Worm (Caenorhabditis elegans) whole organism, L3 larva: ENCODE measurements around the gene C17H11.2.
"Not testable (repeated sequence)": the region's sequence is repeated elsewhere in the genome, so short reads cannot be mapped to it uniquely, and the experiment has no call there.

Source experiments
- ama-1 ChIP-seq: fragments of 150-350 bp; optimal IDR thresholded peaks from 2 replicates; lab custom pipeline; 2018
- ceh-28 ChIP-seq: fragments of 150-350 bp; optimal IDR thresholded peaks from 2 replicates; lab custom pipeline; 2014; ENCODE audit warnings: missing biosample characterization, missing genetic modification reagents, missing genetic modification characterization
- ceh-82 ChIP-seq: fragments of 150-350 bp; optimal IDR thresholded peaks from 2 replicates; lab custom pipeline; 2014; ENCODE audit warnings: missing biosample characterization, missing genetic modification characterization
- ceh-9 ChIP-seq: sonication (generic microtip); optimal IDR thresholded peaks from 2 replicates; lab custom pipeline; 2018; ENCODE audit warnings: missing biosample characterization, missing genetic modification characterization
- egl-27 ChIP-seq: sonication (generic microtip); optimal IDR thresholded peaks from 4 replicates; lab custom pipeline; 2017; ENCODE audit warnings: missing biosample characterization, missing genetic modification reagents, missing genetic modification characterization
- egl-5 ChIP-seq: fragments of 150-350 bp; optimal IDR thresholded peaks from 2 replicates; lab custom pipeline; 2017; ENCODE audit warnings: missing biosample characterization, missing genetic modification reagents, missing genetic modification characterization, inconsistent platforms
- elt-1 ChIP-seq: fragments of 150-350 bp; optimal IDR thresholded peaks from 2 replicates; lab custom pipeline; 2014; ENCODE audit warnings: missing biosample characterization, missing genetic modification characterization
- elt-2 ChIP-seq: sonication (generic microtip); optimal IDR thresholded peaks from 2 replicates; lab custom pipeline; 2016; ENCODE audit warnings: missing genetic modification reagents, mild to moderate bottlenecking, missing genetic modification characterization, missing compliant biosample characterization
- elt-3 ChIP-seq, 3 experiments: fragments of 150-350 bp in 1 of 3; sonication (generic microtip) in 2 of 3; optimal IDR thresholded peaks; 2 replicates in 2 of 3; 4 replicates in 1 of 3; lab custom pipeline; 2014 to 2017; ENCODE audit warnings: missing biosample characterization in 3 of 3, missing genetic modification characterization in 3 of 3
- fkh-2 ChIP-seq: fragments of 150-350 bp; optimal IDR thresholded peaks from 2 replicates; lab custom pipeline; 2014; ENCODE audit warnings: missing biosample characterization, missing genetic modification reagents, missing genetic modification characterization
- hmg-11 ChIP-seq: sonication (generic microtip); optimal IDR thresholded peaks from 2 replicates; lab custom pipeline; 2016; ENCODE audit warnings: missing genetic modification characterization, missing compliant biosample characterization
- lin-15B ChIP-seq: fragments of 150-350 bp; optimal IDR thresholded peaks from 2 replicates; lab custom pipeline; 2014; ENCODE audit warnings: missing biosample characterization, missing genetic modification characterization
- lsy-12 ChIP-seq: sonication (generic microtip); optimal IDR thresholded peaks from 2 replicates; lab custom pipeline; 2016; ENCODE audit warnings: mild to moderate bottlenecking, missing genetic modification characterization, missing compliant biosample characterization
- mdl-1 ChIP-seq: fragments of 150-350 bp; optimal IDR thresholded peaks from 2 replicates; lab custom pipeline; 2014; ENCODE audit warnings: missing biosample characterization, missing genetic modification characterization
- nfya-1 ChIP-seq: sonication (generic microtip); optimal IDR thresholded peaks from 2 replicates; lab custom pipeline; 2017; ENCODE audit warnings: missing genetic modification characterization, mild to moderate bottlenecking, missing compliant biosample characterization, antibody characterized with exemption, moderate library complexity; ENCODE audit not compliant: insufficient read depth
- nhr-11 ChIP-seq: fragments of 150-350 bp; optimal IDR thresholded peaks from 2 replicates; lab custom pipeline; 2014; ENCODE audit warnings: missing biosample characterization, missing genetic modification characterization
- nhr-23 ChIP-seq: fragments of 150-350 bp; optimal IDR thresholded peaks from 2 replicates; lab custom pipeline; 2014; ENCODE audit warnings: missing biosample characterization, missing genetic modification reagents, missing genetic modification characterization
- nhr-237 ChIP-seq: fragments of 150-350 bp; optimal IDR thresholded peaks from 2 replicates; lab custom pipeline; 2014; ENCODE audit warnings: missing biosample characterization, missing genetic modification characterization
- nhr-25 ChIP-seq: sonication (generic microtip); optimal IDR thresholded peaks from 2 replicates; lab custom pipeline; 2017; ENCODE audit warnings: missing biosample characterization, missing genetic modification characterization
- nhr-28 ChIP-seq: fragments of 150-350 bp; optimal IDR thresholded peaks from 2 replicates; lab custom pipeline; 2014; ENCODE audit warnings: missing biosample characterization, missing genetic modification characterization
- nhr-43 ChIP-seq: sonication (generic microtip); optimal IDR thresholded peaks from 2 replicates; lab custom pipeline; 2016; ENCODE audit warnings: mild to moderate bottlenecking, missing genetic modification characterization, missing compliant biosample characterization; ENCODE audit not compliant: poor library complexity, severe bottlenecking
- nhr-76 ChIP-seq: fragments of 150-350 bp; sonication (generic microtip); optimal IDR thresholded peaks from 5 replicates; lab custom pipeline; 2014; ENCODE audit warnings: missing biosample characterization, missing genetic modification characterization
- nhr-77 ChIP-seq: fragments of 150-350 bp; optimal IDR thresholded peaks from 2 replicates; lab custom pipeline; 2014; ENCODE audit warnings: missing biosample characterization, missing genetic modification characterization
- pha-4 ChIP-seq: fragments of 150-350 bp; optimal IDR thresholded peaks from 2 replicates; lab custom pipeline; 2014; ENCODE audit warnings: missing biosample characterization, missing genetic modification reagents, missing genetic modification characterization
- pqm-1 ChIP-seq: fragments of 150-350 bp; optimal IDR thresholded peaks from 2 replicates; lab custom pipeline; 2017; ENCODE audit warnings: missing biosample characterization, missing genetic modification characterization, inconsistent platforms
- sea-2 ChIP-seq: fragments of 150-350 bp; sonication (generic microtip); optimal IDR thresholded peaks from 4 replicates; lab custom pipeline; 2014; ENCODE audit warnings: missing biosample characterization, missing genetic modification reagents, missing genetic modification characterization
- snpc-4 ChIP-seq: fragments of 150-350 bp; optimal IDR thresholded peaks from 2 replicates; lab custom pipeline; 2014; ENCODE audit warnings: missing biosample characterization, missing genetic modification characterization
- tbx-2 ChIP-seq: sonication (generic microtip); optimal IDR thresholded peaks from 2 replicates; lab custom pipeline; 2016; ENCODE audit warnings: mild to moderate bottlenecking, missing genetic modification characterization, missing compliant biosample characterization
- unc-39 ChIP-seq: sonication (generic microtip); optimal IDR thresholded peaks from 4 replicates; lab custom pipeline; 2017; ENCODE audit warnings: missing biosample characterization, missing genetic modification characterization
- ztf-4 ChIP-seq: fragments of 150-350 bp; optimal IDR thresholded peaks from 2 replicates; lab custom pipeline; 2014; ENCODE audit warnings: missing biosample characterization, missing genetic modification characterization

The C17H11.2 gene

ce11 chrX:8173610-8174009, 3.9 kb downstream of the C17H11.2 start, which contains the start of gene C17H11.1:
TSS of gene C17H11.1 (plus strand) at chrX:8173910.
- TF ChIP-seq nhr-25 (tag; lab: Kevin White, UChicago) = no peak
- TF ChIP-seq fkh-2 = no peak
- no peak for TF ChIP-seq pqm-1
- no peak for TF ChIP-seq nhr-43 (tag; lab: Kevin White, UChicago)
- TF ChIP-seq snpc-4 (tag; lab: Kevin White, UChicago) = no peak
- no peak for TF ChIP-seq nhr-23
- TF ChIP-seq mdl-1 = no peak
- TF ChIP-seq, all 47 proteins: peak for 0

ce11 chrX:8181590-8182311, 12.0 kb downstream of the C17H11.2 start, which contains the start of gene C17H11.4:
TSS of gene C17H11.4 (minus strand) at chrX:8181640.
- not testable (repeated sequence) for TF ChIP-seq pha-4, unc-39, ceh-9 (tag; lab: Kevin White, UChicago)

ce11 chrX:8185037-8185436, 15.3 kb downstream of the C17H11.2 start, which contains the start of gene C17H11.5:
TSS of gene C17H11.5 (minus strand) at chrX:8185137.
- no peak for TF ChIP-seq nhr-76 (tag; lab: Kevin White, UChicago)
- no peak for TF ChIP-seq tbx-2
- TF ChIP-seq nhr-11 (tag; lab: Kevin White, UChicago) = no peak
- TF ChIP-seq ceh-82 = no peak
- TF ChIP-seq elt-1 (tag; lab: Kevin White, UChicago) = no peak
- TF ChIP-seq nfya-1 = no peak

ce11 chrX:8193213-8193612, 23.5 kb downstream of the C17H11.2 start:
- TF ChIP-seq nhr-43 (tag; lab: Kevin White, UChicago) (no peak), pha-4 (tag; lab: Kevin White, UChicago) (peak; percentile 4), ceh-82 (no peak), nfya-1 (no peak), lin-15B (tag; lab: Kevin White, UChicago) (no peak), nhr-76 (tag; lab: Kevin White, UChicago) (no peak), sea-2 (no peak), egl-5 (tag; lab: Kevin White, UChicago) (peak; percentile 18), egl-27 (tag; lab: Kevin White, UChicago) (no peak), pqm-1 (no peak), ceh-28 (tag; lab: Kevin White, UChicago) (peak; percentile 16), ztf-4 (tag; lab: Kevin White, UChicago) (no peak), nhr-25 (tag; lab: Kevin White, UChicago) (no peak), elt-3 (tag; optimal IDR thresholded peaks at IDR 0.05; lab: Kevin White, UChicago) (no peak), nhr-77 (tag; lab: Kevin White, UChicago) (no peak), elt-2 (tag; lab: Kevin White, UChicago) (peak; percentile 56), ama-1 (lab: Kevin White, UChicago) (peak; percentile 2), nhr-237 (no peak), nhr-28 (tag; lab: Kevin White, UChicago) (no peak)
- TF ChIP-seq, all 47 proteins: peak for 5

ce11 chrX:8200206-8200605, 30.5 kb downstream of the C17H11.2 start:
- TF ChIP-seq nhr-25 (tag; lab: Kevin White, UChicago) = peak; percentile 81
- TF ChIP-seq nhr-23 = peak; percentile 65
- no peak for TF ChIP-seq nhr-28 (tag; lab: Kevin White, UChicago)
- TF ChIP-seq fkh-2 = no peak
- no peak for TF ChIP-seq nhr-77 (tag; lab: Kevin White, UChicago)
- TF ChIP-seq lsy-12 = no peak
- no peak for TF ChIP-seq egl-5 (tag; lab: Kevin White, UChicago)
- no peak for TF ChIP-seq ceh-9 (tag; lab: Kevin White, UChicago)
- TF ChIP-seq, all 47 proteins: peak for 2

ce11 chrX:8201210-8201609, 31.5 kb downstream of the C17H11.2 start:
- TF ChIP-seq nhr-43 (tag; lab: Kevin White, UChicago) (no peak), nhr-25 (tag; lab: Kevin White, UChicago) (peak; percentile 70), nhr-23 (peak; percentile 14), hmg-11 (peak; percentile 13)
